Worm (Caenorhabditis elegans): ENCODE data around the gene cutl-1.

The cutl-1 gene

ce11 chrV:13408440-13408839 is 2.5 kb upstream of the cutl-1 start:
- no peak for TF ChIP-seq nhr-77 (tag; optimal IDR thresholded peaks at IDR 0.05)
- no peak for TF ChIP-seq mdl-1 (tag; optimal IDR thresholded peaks at IDR 0.05)
- no peak for TF ChIP-seq ceh-16 (tag; optimal IDR thresholded peaks at IDR 0.05)
- no peak for TF ChIP-seq eor-1 (tag; optimal IDR thresholded peaks at IDR 0.05)
- no peak for TF ChIP-seq elt-1 (tag; optimal IDR thresholded peaks at IDR 0.05)
- TF ChIP-seq egl-5 (tag; optimal IDR thresholded peaks at IDR 0.05) = no peak
- no peak for TF ChIP-seq egl-27 (tag; optimal IDR thresholded peaks at IDR 0.05)
- no peak for TF ChIP-seq mml-1 (tag; optimal IDR thresholded peaks at IDR 0.05)
- TF ChIP-seq elt-2 (tag; optimal IDR thresholded peaks at IDR 0.05) = no peak

ce11 chrV:13407913-13408312 is 2.0 kb upstream of the cutl-1 start, which contains the start of gene F53F1.3:
Gene F53F1.3, plus strand, starts transcription at chrV:13408242.
- TF ChIP-seq fkh-10 (GFP tag; optimal IDR thresholded peaks at IDR 0.05) = no peak
- peak; percentile 51 for TF ChIP-seq elt-2 (tag; optimal IDR thresholded peaks at IDR 0.05)
- no peak for TF ChIP-seq ceh-82 (tag; optimal IDR thresholded peaks at IDR 0.05)
- TF ChIP-seq egl-27 (tag; optimal IDR thresholded peaks at IDR 0.05) = no peak
- TF ChIP-seq zag-1 (tag; optimal IDR thresholded peaks at IDR 0.05) = no peak
- no peak for TF ChIP-seq tbx-2 (tag; optimal IDR thresholded peaks at IDR 0.05)

- no peak for TF ChIP-seq zag-1 (tag; optimal IDR thresholded peaks at IDR 0.05)
- peak; percentile 52 for TF ChIP-seq nhr-23 (tag; optimal IDR thresholded peaks at IDR 0.05)
- no peak for TF ChIP-seq hmg-11 (tag; optimal IDR thresholded peaks at IDR 0.05)
- TF ChIP-seq ZK546.5 (tag; optimal IDR thresholded peaks at IDR 0.05) = no peak
- TF ChIP-seq ceh-9 (tag; optimal IDR thresholded peaks at IDR 0.05) = no peak
- no peak for TF ChIP-seq egl-27 (tag; optimal IDR thresholded peaks at IDR 0.05)
- no peak for TF ChIP-seq nhr-11 (tag; optimal IDR thresholded peaks at IDR 0.05)
These were observed 597 bp upstream of the cutl-1 start, which contains the start of gene F53F1.2 for ce11 chrV:13406511-13406910. Gene F53F1.2, plus strand, starts transcription at chrV:13406816.

ce11 chrV:13402524-13402923 is 3.4 kb downstream of the cutl-1 start:
- TF ChIP-seq nhr-76 (tag; optimal IDR thresholded peaks at IDR 0.05) (no peak), egl-5 (tag; optimal IDR thresholded peaks at IDR 0.05) (peak; percentile 52), lin-39 (tag; optimal IDR thresholded peaks at IDR 0.05) (peak; percentile 93)

- TF ChIP-seq lin-39 (tag; optimal IDR thresholded peaks at IDR 0.05) (peak; percentile 42), daf-12 (tag; optimal IDR thresholded peaks at IDR 0.05) (no peak)
These were observed 4.2 kb downstream of the cutl-1 start for ce11 chrV:13401669-13402068.

- TF ChIP-seq lin-39 (tag; optimal IDR thresholded peaks at IDR 0.05) (peak; percentile 21), hmg-11 (tag; optimal IDR thresholded peaks at IDR 0.05) (peak; percentile 30), fos-1 (tag; optimal IDR thresholded peaks at IDR 0.05) (no peak), fkh-2 (tag; optimal IDR thresholded peaks at IDR 0.05) (no peak), nfya-1 (tag; optimal IDR thresholded peaks at IDR 0.05; ENCODE audit: insufficient read depth) (peak; percentile 38)
These were observed 9.5 kb downstream of the cutl-1 start for ce11 chrV:13396426-13396825.

- no peak for TF ChIP-seq nhr-23 (tag; optimal IDR thresholded peaks at IDR 0.05)
- TF ChIP-seq ama-1 (optimal IDR thresholded peaks at IDR 0.05) = no peak
- no peak for TF ChIP-seq unc-39 (tag; optimal IDR thresholded peaks at IDR 0.05)
- no peak for TF ChIP-seq hmg-11 (tag; optimal IDR thresholded peaks at IDR 0.05)
- TF ChIP-seq ceh-9 (tag; optimal IDR thresholded peaks at IDR 0.05) = no peak
- TF ChIP-seq jun-1 (tag; optimal IDR thresholded peaks at IDR 0.05) = no peak
- TF ChIP-seq egl-5 (tag; optimal IDR thresholded peaks at IDR 0.05) = no peak
- TF ChIP-seq fkh-10 (GFP tag; optimal IDR thresholded peaks at IDR 0.05) = no peak
- TF ChIP-seq nhr-67 (tag; optimal IDR thresholded peaks at IDR 0.05) = no peak
- no peak for TF ChIP-seq pha-4 (tag; optimal IDR thresholded peaks at IDR 0.05)
- TF ChIP-seq nhr-12 (tag; optimal IDR thresholded peaks at IDR 0.05) = no peak
- TF ChIP-seq sea-2 (GFP tag; optimal IDR thresholded peaks at IDR 0.05) = no peak
- no peak for TF ChIP-seq fos-1 (tag; optimal IDR thresholded peaks at IDR 0.05)
- no peak for TF ChIP-seq nhr-76 (tag; optimal IDR thresholded peaks at IDR 0.05)
- no peak for TF ChIP-seq nfya-1 (tag; optimal IDR thresholded peaks at IDR 0.05; ENCODE audit: insufficient read depth)
- no peak for TF ChIP-seq lin-15B (tag; optimal IDR thresholded peaks at IDR 0.05)
These were observed 10.9 kb downstream of the cutl-1 start for ce11 chrV:13394968-13395367.

All from whole organism, L3 larva.